Worm (Caenorhabditis elegans): ENCODE data around the gene F10B5.3.

- TF ChIP-seq cog-1 (tag; optimal IDR thresholded peaks at IDR 0.05) (no peak), tab-1 (GFP tag; IDR thresholded peaks at IDR 0.05) (no peak), ref-1 (GFP tag; conservative IDR thresholded peaks at IDR 0.05) (no peak), flt-1 (GFP tag; IDR thresholded peaks at IDR 0.05) (no peak), med-1 (GFP tag; optimal IDR thresholded peaks at IDR 0.05; ENCODE audit: insufficient read depth) (no peak), T22C8.4 (GFP tag; IDR thresholded peaks at IDR 0.05) (no peak)
These were observed 5.3 kb downstream of the F10B5.3 start, which contains the start of gene F10B5.2 for ce11 chrII:8144543-8144942.

Data from whole organism, midembryonic.